Worm (Caenorhabditis elegans) whole organism, L2 larva: ENCODE measurements around the gene Y41D4B.11.

Experiments used
- C34F6.9 ChIP-seq: fragments of 150-350 bp; optimal IDR thresholded peaks from 2 replicates; lab custom pipeline; 2014; ENCODE audit warnings: missing biosample characterization, missing genetic modification characterization
- F13H6.1 ChIP-seq: sonication (generic microtip); optimal IDR thresholded peaks from 2 replicates; lab custom pipeline; 2016; ENCODE audit warnings: missing genetic modification characterization, missing compliant biosample characterization
- R02D3.7 ChIP-seq: fragments of 150-350 bp; optimal IDR thresholded peaks from 2 replicates; lab custom pipeline; 2014; ENCODE audit warnings: missing biosample characterization, missing genetic modification characterization
- Y55F3AM.14 ChIP-seq: fragments of 200-800 bp; sonication (Bioruptor generic); optimal IDR thresholded peaks from 2 replicates; lab custom pipeline; 2018; ENCODE audit warnings: mild to moderate bottlenecking, missing genetic modification characterization, missing compliant biosample characterization
- ZK546.5 ChIP-seq: sonication (generic microtip); optimal IDR thresholded peaks from 2 replicates; lab custom pipeline; 2017; ENCODE audit warnings: missing biosample characterization, missing genetic modification characterization
- alr-1 ChIP-seq: fragments of 150-350 bp; optimal IDR thresholded peaks from 2 replicates; lab custom pipeline; 2014; ENCODE audit warnings: missing biosample characterization, missing genetic modification characterization
- aly-2 ChIP-seq: fragments of 150-350 bp; optimal IDR thresholded peaks from 2 replicates; lab custom pipeline; 2014; ENCODE audit warnings: missing biosample characterization, missing genetic modification characterization
- ama-1 ChIP-seq: fragments of 150-350 bp; optimal IDR thresholded peaks from 2 replicates; lab custom pipeline; 2018; ENCODE audit warnings: inconsistent platforms
- blmp-1 ChIP-seq: sonication (generic microtip); optimal IDR thresholded peaks from 2 replicates; lab custom pipeline; 2017; ENCODE audit warnings: missing genetic modification characterization, mild to moderate bottlenecking, missing compliant biosample characterization, antibody characterized with exemption, moderate library complexity; ENCODE audit not compliant: insufficient read depth
- ceh-16 ChIP-seq: fragments of 150-350 bp; optimal IDR thresholded peaks from 2 replicates; lab custom pipeline; 2014; ENCODE audit warnings: missing biosample characterization, missing genetic modification characterization
- ceh-82 ChIP-seq: fragments of 150-350 bp; optimal IDR thresholded peaks from 2 replicates; lab custom pipeline; 2014; ENCODE audit warnings: missing biosample characterization, missing genetic modification characterization
- crh-2 ChIP-seq: sonication (generic microtip); optimal IDR thresholded peaks from 2 replicates; lab custom pipeline; 2017; ENCODE audit warnings: missing biosample characterization, missing genetic modification characterization
- dmd-4 ChIP-seq: sonication (generic microtip); optimal IDR thresholded peaks from 2 replicates; lab custom pipeline; 2017; ENCODE audit warnings: missing biosample characterization, missing genetic modification characterization
- egl-27 ChIP-seq: sonication (generic microtip); optimal IDR thresholded peaks from 3 replicates; lab custom pipeline; 2017; ENCODE audit warnings: missing biosample characterization, missing genetic modification reagents, missing genetic modification characterization
- elt-1 ChIP-seq: fragments of 150-350 bp; optimal IDR thresholded peaks from 2 replicates; lab custom pipeline; 2014; ENCODE audit warnings: missing biosample characterization, missing genetic modification characterization
- elt-3 ChIP-seq: sonication (generic microtip); optimal IDR thresholded peaks from 2 replicates; lab custom pipeline; 2017; ENCODE audit warnings: missing biosample characterization, missing genetic modification characterization
- fos-1 ChIP-seq: fragments of 150-350 bp; optimal IDR thresholded peaks from 2 replicates; lab custom pipeline; 2014; ENCODE audit warnings: missing biosample characterization, missing genetic modification characterization
- gmeb-1 ChIP-seq: fragments of 150-350 bp; optimal IDR thresholded peaks from 2 replicates; lab custom pipeline; 2014; ENCODE audit warnings: missing biosample characterization, missing genetic modification characterization
- lin-11 ChIP-seq: fragments of 150-350 bp; sonication (generic microtip); optimal IDR thresholded peaks from 2 replicates; lab custom pipeline; 2014; ENCODE audit warnings: missing biosample characterization, missing genetic modification characterization, inconsistent platforms, mixed read lengths
- lin-13 ChIP-seq: fragments of 150-350 bp; optimal IDR thresholded peaks from 2 replicates; lab custom pipeline; 2014; ENCODE audit warnings: missing biosample characterization, missing genetic modification reagents, missing genetic modification characterization
- lin-39 ChIP-seq: fragments of 150-350 bp; optimal IDR thresholded peaks from 2 replicates; lab custom pipeline; 2014; ENCODE audit warnings: missing biosample characterization, missing genetic modification reagents, missing genetic modification characterization
- lsy-2 ChIP-seq, 2 experiments: fragments of 150-350 bp in 1 of 2; sonication (generic microtip) in 1 of 2; optimal IDR thresholded peaks; 2 replicates each; lab custom pipeline; 2014 to 2017; ENCODE audit warnings: missing biosample characterization in 2 of 2, missing genetic modification characterization in 2 of 2
- mab-5 ChIP-seq: fragments of 150-350 bp; optimal IDR thresholded peaks from 2 replicates; lab custom pipeline; 2014; ENCODE audit warnings: missing biosample characterization, missing genetic modification characterization
- mbf-1 ChIP-seq: sonication (generic microtip); optimal IDR thresholded peaks from 2 replicates; lab custom pipeline; 2017; ENCODE audit warnings: missing biosample characterization, missing genetic modification characterization
- mdl-1 ChIP-seq, 2 experiments: fragments of 150-350 bp in 1 of 2; sonication (generic microtip) in 1 of 2; optimal IDR thresholded peaks; 2 replicates each; lab custom pipeline; 2017; ENCODE audit warnings: missing biosample characterization in 2 of 2, missing genetic modification characterization in 2 of 2
- nhr-10 ChIP-seq: sonication (generic microtip); optimal IDR thresholded peaks from 2 replicates; lab custom pipeline; 2017; ENCODE audit warnings: missing biosample characterization, missing genetic modification characterization
- nhr-11 ChIP-seq: fragments of 150-350 bp; optimal IDR thresholded peaks from 2 replicates; lab custom pipeline; 2014; ENCODE audit warnings: missing biosample characterization, missing genetic modification characterization
- nhr-12 ChIP-seq: fragments of 150-350 bp; optimal IDR thresholded peaks from 2 replicates; lab custom pipeline; 2014; ENCODE audit warnings: missing biosample characterization, missing genetic modification characterization
- nhr-129 ChIP-seq: fragments of 150-350 bp; optimal IDR thresholded peaks from 2 replicates; lab custom pipeline; 2014; ENCODE audit warnings: missing biosample characterization, missing genetic modification characterization
- nhr-23 ChIP-seq: fragments of 150-350 bp; optimal IDR thresholded peaks from 2 replicates; lab custom pipeline; 2014; ENCODE audit warnings: missing biosample characterization, missing genetic modification reagents, missing genetic modification characterization
- nhr-25 ChIP-seq: fragments of 150-350 bp; sonication (generic microtip); optimal IDR thresholded peaks from 3 replicates; lab custom pipeline; 2014; ENCODE audit warnings: missing biosample characterization, missing genetic modification characterization
- nhr-6 ChIP-seq: fragments of 150-350 bp; optimal IDR thresholded peaks from 2 replicates; lab custom pipeline; 2014; ENCODE audit warnings: missing biosample characterization, missing genetic modification characterization
- nhr-77 ChIP-seq: fragments of 150-350 bp; optimal IDR thresholded peaks from 2 replicates; lab custom pipeline; 2014; ENCODE audit warnings: missing biosample characterization, missing genetic modification characterization
- peb-1 ChIP-seq: fragments of 150-350 bp; optimal IDR thresholded peaks from 2 replicates; lab custom pipeline; 2014; ENCODE audit warnings: missing biosample characterization, missing genetic modification characterization
- sem-4 ChIP-seq: fragments of 150-350 bp; optimal IDR thresholded peaks from 2 replicates; lab custom pipeline; 2014; ENCODE audit warnings: missing biosample characterization, missing genetic modification reagents, missing genetic modification characterization
- skn-1 ChIP-seq: sonication (generic microtip); optimal IDR thresholded peaks from 2 replicates; lab custom pipeline; 2017; ENCODE audit warnings: missing biosample characterization, missing genetic modification characterization
- sma-3 ChIP-seq: sonication (generic microtip); optimal IDR thresholded peaks from 2 replicates; lab custom pipeline; 2016; ENCODE audit warnings: missing genetic modification reagents, missing genetic modification characterization, missing compliant biosample characterization
- sma-9 ChIP-seq, 2 experiments: fragments of 150-350 bp in 1 of 2; sonication (generic microtip) in 1 of 2; optimal IDR thresholded peaks; 2 replicates each; lab custom pipeline; 2014 to 2016; ENCODE audit warnings: missing genetic modification characterization in 2 of 2, mild to moderate bottlenecking in 1 of 2, missing biosample characterization in 1 of 2, missing compliant biosample characterization in 1 of 2, missing genetic modification reagents in 1 of 2, moderate library complexity in 1 of 2
- snpc-4 ChIP-seq: fragments of 150-350 bp; optimal IDR thresholded peaks from 2 replicates; lab custom pipeline; 2014; ENCODE audit warnings: missing biosample characterization, missing genetic modification characterization
- unc-55 ChIP-seq: fragments of 150-350 bp; sonication (generic microtip); optimal IDR thresholded peaks from 3 replicates; lab custom pipeline; 2014; ENCODE audit warnings: missing biosample characterization, missing genetic modification reagents, missing genetic modification characterization
- unc-62 ChIP-seq: fragments of 150-350 bp; optimal IDR thresholded peaks from 2 replicates; lab custom pipeline; 2014; ENCODE audit warnings: missing biosample characterization, missing genetic modification reagents, missing genetic modification characterization
- zag-1 ChIP-seq: fragments of 150-350 bp; optimal IDR thresholded peaks from 2 replicates; lab custom pipeline; 2014; ENCODE audit warnings: missing biosample characterization, missing genetic modification characterization
- ztf-1 ChIP-seq: fragments of 200-800 bp; sonication (Bioruptor generic); conservative IDR thresholded peaks from 2 replicates; pipeline ENCODE4 v1.3.6; 2022; ENCODE audit warnings: missing genetic modification characterization, missing compliant biosample characterization
- ztf-11 ChIP-seq: sonication (generic microtip); optimal IDR thresholded peaks from 2 replicates; lab custom pipeline; 2017; ENCODE audit warnings: missing biosample characterization, missing genetic modification characterization
- ztf-4 ChIP-seq: fragments of 150-350 bp; optimal IDR thresholded peaks from 2 replicates; lab custom pipeline; 2014; ENCODE audit warnings: missing biosample characterization, missing genetic modification characterization

Y41D4B.11 gene

ce11 chrIV:1619519-1620311 is 14.2 kb downstream of the Y41D4B.11 start, which contains the start of gene nhr-92:
nhr-92 (plus strand) TSS chrIV:1620094.
- no peak for TF ChIP-seq nhr-10 (tag; lab: Kevin White, UChicago)
- no peak for TF ChIP-seq nhr-23
- no peak for TF ChIP-seq ztf-4 (tag; lab: Kevin White, UChicago)
- no peak for TF ChIP-seq nhr-25 (tag; lab: Kevin White, UChicago)
- TF ChIP-seq R02D3.7 (tag; lab: Kevin White, UChicago): no peak
- TF ChIP-seq nhr-11 (tag; lab: Kevin White, UChicago): no peak
- TF ChIP-seq F13H6.1 (tag; lab: Kevin White, UChicago): no peak

ce11 chrIV:1623712-1624111 is 18.2 kb downstream of the Y41D4B.11 start, which contains the start of gene nhr-87:
nhr-87 (plus strand) TSS chrIV:1624029.
- TF ChIP-seq dmd-4 (tag; lab: Kevin White, UChicago) (no peak), fos-1 (tag; lab: Kevin White, UChicago) (no peak), egl-27 (no peak), elt-3 (tag; lab: Kevin White, UChicago) (no peak), Y55F3AM.14 (GFP tag; lab: Kevin White, UChicago) (no peak), nhr-6 (tag; lab: Kevin White, UChicago) (peak; percentile 22), unc-55 (GFP tag; lab: Kevin White, UChicago) (no peak), alr-1 (no peak), lin-11 (tag; lab: Kevin White, UChicago) (no peak), lsy-2 (tag; optimal IDR thresholded peaks at IDR 0.05; lab: Kevin White, UChicago) (peak in 1 of 2 experiments; percentile 50), ztf-11 (tag; lab: Kevin White, UChicago) (no peak), peb-1 (tag; lab: Kevin White, UChicago) (no peak), nhr-10 (tag; lab: Kevin White, UChicago) (no peak), elt-1 (tag; lab: Kevin White, UChicago) (no peak), snpc-4 (tag; lab: Kevin White, UChicago) (no peak), zag-1 (tag; lab: Kevin White, UChicago) (no peak), ama-1 (no peak), mbf-1 (tag; lab: Kevin White, UChicago) (no peak), nhr-12 (tag; lab: Kevin White, UChicago) (no peak), skn-1 (no peak), sma-9 (GFP tag; optimal IDR thresholded peaks at IDR 0.05; lab: Kevin White, UChicago) (peak; percentile 86), sma-9 (tag; optimal IDR thresholded peaks at IDR 0.05; lab: Kevin White, UChicago) (no peak), nhr-25 (tag; lab: Kevin White, UChicago) (peak; percentile 78), ceh-16 (tag; lab: Kevin White, UChicago) (no peak), nhr-11 (tag; lab: Kevin White, UChicago) (no peak), lin-13 (GFP tag; lab: Kevin White, UChicago) (no peak), unc-62 (no peak), mdl-1 (tag; optimal IDR thresholded peaks at IDR 0.05; lab: Kevin White, UChicago) (no peak), nhr-129 (tag; lab: Kevin White, UChicago) (peak; percentile 18), mab-5 (peak; percentile 29), nhr-23 (no peak), F13H6.1 (tag; lab: Kevin White, UChicago) (peak; percentile 31), sem-4 (peak; percentile 51), C34F6.9 (tag; lab: Kevin White, UChicago) (peak; percentile 69), ZK546.5 (no peak), nhr-77 (tag; lab: Kevin White, UChicago) (no peak), ceh-82 (tag; lab: Kevin White, UChicago) (no peak), R02D3.7 (tag; lab: Kevin White, UChicago) (no peak), crh-2 (peak; percentile 47), ztf-1 (GFP tag; lab: Robert Waterston, UW) (no peak), lin-39 (tag; lab: Kevin White, UChicago) (no peak), ztf-4 (tag; lab: Kevin White, UChicago) (no peak), blmp-1 (tag; lab: Kevin White, UChicago) (no peak), sma-3 (no peak), gmeb-1 (tag; lab: Kevin White, UChicago) (peak; percentile 29), aly-2 (no peak)
